Fruit fly (Drosophila melanogaster) whole organism, adult: Measurements from ENCODE around the gene lectin-24A.

Experiments used
- CG14711 ChIP-seq: fragments of 200-800 bp; sonication (Bioruptor generic); optimal IDR thresholded peaks from 2 replicates; lab custom pipeline; 2018; ENCODE audit warnings: missing biosample characterization, mild to moderate bottlenecking, missing genetic modification characterization, moderate library complexity
- CG7101 ChIP-seq: fragments of 200-800 bp; sonication (Bioruptor generic); optimal IDR thresholded peaks from 2 replicates; lab custom pipeline; 2018; ENCODE audit warnings: missing biosample characterization, mild to moderate bottlenecking, missing genetic modification characterization, moderate library complexity
- bab1 ChIP-seq: fragments of 200-800 bp; sonication (Bioruptor generic); optimal IDR thresholded peaks from 3 replicates; lab custom pipeline; 2019; ENCODE audit warnings: missing biosample characterization, mild to moderate bottlenecking, missing genetic modification characterization, moderate library complexity
- cnc ChIP-seq, 2 experiments: fragments of >200 bp; optimal IDR thresholded peaks; 2 replicates each; lab custom pipeline; 2017
- tj ChIP-seq: fragments of 200-800 bp; sonication (Bioruptor generic); optimal IDR thresholded peaks from 3 replicates; lab custom pipeline; 2017; ENCODE audit warnings: missing biosample characterization, mild to moderate bottlenecking, missing genetic modification characterization, moderate library complexity
- toe ChIP-seq: fragments of 200-800 bp; sonication (Bioruptor generic); optimal IDR thresholded peaks from 2 replicates; lab custom pipeline; 2016; ENCODE audit warnings: missing biosample characterization, missing genetic modification characterization

dm6 chr2L:3765194-3765593 is 47.6 kb upstream of the lectin-24A start, which contains the start of gene CG43703:
- TF ChIP-seq CG14711 (tag; lab: Kevin White, UChicago): no peak
- no peak for TF ChIP-seq bab1
- TF ChIP-seq cnc (optimal IDR thresholded peaks at IDR 0.05; lab: Kevin White, UChicago): no peak
- TF ChIP-seq tj: no peak
- TF ChIP-seq CG7101 (tag; lab: Kevin White, UChicago): no peak
- TF ChIP-seq toe: no peak
